Fruit fly (Drosophila melanogaster) whole organism, embryonic: Measurements from ENCODE around the gene Trim9.

Experiments used
- Bgb ChIP-seq: fragments of 200-800 bp; sonication (Bioruptor generic); IDR thresholded peaks from 2 replicates; pipeline ENCODE4 v1.3.6; 2022; ENCODE audit warnings: missing biosample characterization, missing genetic modification characterization; ENCODE audit not compliant: partially characterized antibody
- CG11398 ChIP-seq: fragments of 200-800 bp; sonication (Bioruptor generic); optimal IDR thresholded peaks from 2 replicates; lab custom pipeline; 2016; ENCODE audit warnings: missing biosample characterization, missing genetic modification characterization
- CG12769 ChIP-seq: fragments of 200-800 bp; sonication (Bioruptor generic); optimal IDR thresholded peaks from 2 replicates; lab custom pipeline; 2019; ENCODE audit warnings: missing biosample characterization, mild to moderate bottlenecking, missing genetic modification characterization, moderate library complexity
- CG14050 ChIP-seq: fragments of 200-800 bp; sonication (Bioruptor generic); IDR thresholded peaks from 3 replicates; pipeline ENCODE4 v1.3.6; 2022; ENCODE audit warnings: missing biosample characterization, missing genetic modification characterization
- CG14710 ChIP-seq: fragments of 200-800 bp; sonication (Bioruptor generic); optimal IDR thresholded peaks from 3 replicates; lab custom pipeline; 2019; ENCODE audit warnings: missing biosample characterization, mild to moderate bottlenecking, missing genetic modification characterization, moderate library complexity
- CG17186 ChIP-seq: fragments of 200-800 bp; sonication (Bioruptor generic); optimal IDR thresholded peaks from 3 replicates; lab custom pipeline; 2017; ENCODE audit warnings: missing biosample characterization, missing genetic modification reagents, missing genetic modification characterization
- CG17568 ChIP-seq: fragments of 200-800 bp; sonication (Bioruptor generic); optimal IDR thresholded peaks from 2 replicates; lab custom pipeline; 2018; ENCODE audit warnings: missing biosample characterization, mild to moderate bottlenecking, missing genetic modification characterization, moderate library complexity
- CG2199 ChIP-seq: fragments of 200-800 bp; sonication (Bioruptor generic); IDR thresholded peaks from 3 replicates; pipeline ENCODE4 v1.3.6; 2022; ENCODE audit warnings: missing biosample characterization, missing genetic modification characterization
- CG2202 ChIP-seq: fragments of 200-800 bp; sonication (Bioruptor generic); optimal IDR thresholded peaks from 2 replicates; lab custom pipeline; 2018; ENCODE audit warnings: missing biosample characterization, mild to moderate bottlenecking, missing genetic modification characterization
- CG30020 ChIP-seq: fragments of 200-800 bp; optimal IDR thresholded peaks from 2 replicates; lab custom pipeline; 2019; ENCODE audit warnings: missing biosample characterization, mild to moderate bottlenecking, missing genetic modification characterization, moderate library complexity
- CG30431 ChIP-seq: fragments of 200-800 bp; sonication (Bioruptor generic); optimal IDR thresholded peaks from 2 replicates; lab custom pipeline; 2017; ENCODE audit warnings: missing biosample characterization, missing genetic modification characterization
- CG34376 ChIP-seq: fragments of 200-800 bp; sonication (Bioruptor generic); optimal IDR thresholded peaks from 2 replicates; lab custom pipeline; 2018; ENCODE audit warnings: missing biosample characterization, mild to moderate bottlenecking, missing genetic modification characterization
- CG4854 ChIP-seq: fragments of 200-800 bp; sonication (Bioruptor generic); optimal IDR thresholded peaks from 2 replicates; lab custom pipeline; 2016; ENCODE audit warnings: missing biosample characterization, missing genetic modification characterization, inconsistent platforms
- CG6791 ChIP-seq: fragments of 200-800 bp; sonication (Bioruptor generic); IDR thresholded peaks from 3 replicates; pipeline ENCODE4 v1.3.6; 2022; ENCODE audit warnings: missing biosample characterization, missing genetic modification characterization; ENCODE audit not compliant: partially characterized antibody
- CG7839 ChIP-seq: fragments of 200-800 bp; sonication (Bioruptor generic); optimal IDR thresholded peaks from 3 replicates; lab custom pipeline; 2018; ENCODE audit warnings: missing biosample characterization, mild to moderate bottlenecking, missing genetic modification characterization, moderate library complexity
- CG8089 ChIP-seq: fragments of 200-800 bp; sonication (Bioruptor generic); optimal IDR thresholded peaks from 3 replicates; lab custom pipeline; 2016; ENCODE audit warnings: missing biosample characterization, missing genetic modification characterization
- Dfd ChIP-seq, 2 experiments: fragments of >200 bp; optimal IDR thresholded peaks; 2 replicates each; lab custom pipeline; 2017; ENCODE audit warnings: missing biosample characterization in 2 of 2, missing genetic modification characterization in 2 of 2
- Dip2 ChIP-seq: fragments of 200-800 bp; sonication (Bioruptor generic); IDR thresholded peaks from 2 replicates; pipeline ENCODE4 v1.3.6; 2022; ENCODE audit warnings: missing biosample characterization, missing genetic modification characterization
- Elba2 ChIP-seq: fragments of 200-800 bp; sonication (Bioruptor generic); optimal IDR thresholded peaks from 3 replicates; lab custom pipeline; 2016; ENCODE audit warnings: missing biosample characterization, missing genetic modification characterization
- GATAe ChIP-seq: fragments of 200-800 bp; sonication (Bioruptor generic); conservative IDR thresholded peaks from 2 replicates; pipeline ENCODE4 v1.3.6; 2022; ENCODE audit warnings: missing biosample characterization, missing genetic modification characterization
- HLH54F ChIP-seq: fragments of 200-800 bp; sonication (Bioruptor generic); optimal IDR thresholded peaks from 3 replicates; lab custom pipeline; 2016; ENCODE audit warnings: missing biosample characterization, missing genetic modification characterization
- Hmr ChIP-seq: fragments of 200-800 bp; sonication (Bioruptor generic); optimal IDR thresholded peaks from 3 replicates; lab custom pipeline; 2017; ENCODE audit warnings: mild to moderate bottlenecking, missing biosample characterization, missing genetic modification reagents, missing genetic modification characterization
- Med ChIP-seq: fragments of 200-800 bp; sonication (Bioruptor generic); peaks from one replicate; lab custom pipeline; 2016; ENCODE audit warnings: missing biosample characterization, missing genetic modification characterization, mild to moderate bottlenecking, inconsistent platforms, moderate library complexity
- NC2α ChIP-seq: fragments of 200-800 bp; sonication (Bioruptor generic); optimal IDR thresholded peaks from 2 replicates; lab custom pipeline; 2016; ENCODE audit warnings: missing biosample characterization, missing genetic modification characterization
- Oaz ChIP-seq: fragments of 200-800 bp; sonication (Bioruptor generic); IDR thresholded peaks from 2 replicates; pipeline ENCODE4 v1.3.6; 2022; ENCODE audit warnings: missing biosample characterization, missing genetic modification characterization
- Pdp1 ChIP-seq, 2 experiments: fragments of 200-800 bp; sonication (Bioruptor generic); optimal IDR thresholded peaks; 3 replicates each; lab custom pipeline; 2016; ENCODE audit warnings: missing biosample characterization in 2 of 2, missing genetic modification characterization in 2 of 2, mild to moderate bottlenecking in 1 of 2, moderate library complexity in 1 of 2
- Sry-β ChIP-seq: fragments of 200-800 bp; sonication (Bioruptor generic); optimal IDR thresholded peaks from 2 replicates; lab custom pipeline; 2018; ENCODE audit warnings: missing biosample characterization, mild to moderate bottlenecking, missing genetic modification characterization, moderate library complexity
- Tbp ChIP-seq: fragments of >200 bp; optimal IDR thresholded peaks from 2 replicates; lab custom pipeline; 2018; ENCODE audit warnings: missing biosample characterization, missing genetic modification characterization
- ab ChIP-seq: fragments of 200-800 bp; sonication (Bioruptor generic); optimal IDR thresholded peaks from 2 replicates; lab custom pipeline; 2016; ENCODE audit warnings: missing biosample characterization, missing genetic modification characterization
- ato ChIP-seq: fragments of 200-800 bp; sonication (Bioruptor generic); IDR thresholded peaks from 2 replicates; pipeline ENCODE4 v1.3.6; 2022; ENCODE audit warnings: missing biosample characterization, missing genetic modification characterization; ENCODE audit not compliant: partially characterized antibody
- bbx ChIP-seq: fragments of 200-800 bp; sonication (Bioruptor generic); IDR thresholded peaks from 2 replicates; pipeline ENCODE4 v1.3.6; 2022; ENCODE audit warnings: missing biosample characterization, missing genetic modification characterization; ENCODE audit not compliant: partially characterized antibody
- bsh ChIP-seq, 2 experiments: fragments of 200-800 bp; sonication (Bioruptor generic); optimal IDR thresholded peaks; 2 replicates each; lab custom pipeline; 2017 to 2018; ENCODE audit warnings: mild to moderate bottlenecking in 2 of 2, missing biosample characterization in 2 of 2, missing genetic modification characterization in 2 of 2, moderate library complexity in 1 of 2
- chinmo ChIP-seq: fragments of 200-800 bp; sonication (Bioruptor generic); IDR thresholded peaks from 4 replicates; pipeline ENCODE4 v1.3.6; 2022; ENCODE audit warnings: missing biosample characterization, missing genetic modification characterization; ENCODE audit not compliant: partially characterized antibody
- exex ChIP-seq: fragments of 200-800 bp; sonication (Bioruptor generic); optimal IDR thresholded peaks from 4 replicates; lab custom pipeline; 2018; ENCODE audit warnings: missing biosample characterization, mild to moderate bottlenecking, missing genetic modification characterization, moderate library complexity
- fu2 ChIP-seq: fragments of 200-800 bp; sonication (Bioruptor generic); optimal IDR thresholded peaks from 2 replicates; lab custom pipeline; 2016; ENCODE audit warnings: missing biosample characterization, missing genetic modification characterization
- gcm ChIP-seq: fragments of 200-800 bp; sonication (Bioruptor generic); optimal IDR thresholded peaks from 2 replicates; lab custom pipeline; 2019; ENCODE audit warnings: missing biosample characterization, mild to moderate bottlenecking, missing genetic modification characterization, moderate library complexity
- gsb-n ChIP-seq: fragments of 200-800 bp; sonication (Bioruptor generic); optimal IDR thresholded peaks from 3 replicates; lab custom pipeline; 2018; ENCODE audit warnings: missing biosample characterization, mild to moderate bottlenecking, missing genetic modification characterization
- h ChIP-seq: fragments of >200 bp; optimal IDR thresholded peaks from 2 replicates; lab custom pipeline; 2017
- insv ChIP-seq, 2 experiments: fragments of 200-800 bp; sonication (Bioruptor generic); optimal IDR thresholded peaks; 3 replicates each; lab custom pipeline; 2016 to 2018; ENCODE audit warnings: missing biosample characterization in 2 of 2, missing genetic modification characterization in 2 of 2
- lab ChIP-seq: fragments of 200-800 bp; sonication (Bioruptor generic); optimal IDR thresholded peaks from 3 replicates; lab custom pipeline; 2017; ENCODE audit warnings: missing biosample characterization, missing genetic modification characterization, mild to moderate bottlenecking, moderate library complexity, missing genetic modification reagents
- mirr ChIP-seq: fragments of 200-800 bp; sonication (Bioruptor generic); optimal IDR thresholded peaks from 3 replicates; lab custom pipeline; 2018; ENCODE audit warnings: missing biosample characterization, mild to moderate bottlenecking, missing genetic modification characterization
- phol ChIP-seq: fragments of 200-800 bp; sonication (Bioruptor generic); optimal IDR thresholded peaks from 3 replicates; lab custom pipeline; 2018; ENCODE audit warnings: missing biosample characterization, mild to moderate bottlenecking, missing genetic modification characterization, moderate library complexity
- pnt ChIP-seq: fragments of 200-800 bp; sonication (Bioruptor generic); optimal IDR thresholded peaks from 3 replicates; lab custom pipeline; 2016; ENCODE audit warnings: missing biosample characterization, missing genetic modification characterization
- salm ChIP-seq: fragments of 200-800 bp; sonication (Bioruptor generic); optimal IDR thresholded peaks from 2 replicates; lab custom pipeline; 2018; ENCODE audit warnings: missing biosample characterization, mild to moderate bottlenecking, missing genetic modification characterization
- sc ChIP-seq, 3 experiments: fragments of >200 bp in 2 of 3; fragments of 200-800 bp in 1 of 3; sonication (Bioruptor generic) in 1 of 3; optimal IDR thresholded peaks; 2 replicates in 2 of 3; 3 replicates in 1 of 3; lab custom pipeline; 2017; ENCODE audit warnings: mild to moderate bottlenecking in 1 of 3, missing biosample characterization in 1 of 3, missing genetic modification characterization in 1 of 3, missing genetic modification reagents in 1 of 3
- sd ChIP-seq: fragments of 200-800 bp; sonication (Bioruptor generic); optimal IDR thresholded peaks from 3 replicates; lab custom pipeline; 2018; ENCODE audit warnings: missing biosample characterization, mild to moderate bottlenecking, missing genetic modification characterization, moderate library complexity
- so ChIP-seq: fragments of 200-800 bp; sonication (Bioruptor generic); IDR thresholded peaks from 3 replicates; pipeline ENCODE4 v1.3.6; 2022; ENCODE audit warnings: missing biosample characterization, missing genetic modification characterization
- sqz ChIP-seq: fragments of 200-800 bp; sonication (Bioruptor generic); optimal IDR thresholded peaks from 3 replicates; lab custom pipeline; 2018; ENCODE audit warnings: missing biosample characterization, mild to moderate bottlenecking, missing genetic modification characterization
- stc ChIP-seq: fragments of 200-800 bp; sonication (Bioruptor generic); IDR thresholded peaks from 2 replicates; pipeline ENCODE4 v1.3.6; 2022; ENCODE audit warnings: missing biosample characterization, missing genetic modification characterization
- sug ChIP-seq: fragments of 200-800 bp; optimal IDR thresholded peaks from 2 replicates; lab custom pipeline; 2019; ENCODE audit warnings: missing biosample characterization, mild to moderate bottlenecking, missing genetic modification characterization, moderate library complexity

Trim9 gene

dm6 chr2L:10502244-10502643 lies 42.4 kb upstream of the Trim9 start:
- no peak for TF ChIP-seq Tbp (GFP tag; lab: Kevin White, UChicago)
- no peak for TF ChIP-seq CG11398 (GFP tag; lab: Kevin White, UChicago)
- no peak for TF ChIP-seq CG30020
- TF ChIP-seq lab (GFP tag; lab: Kevin White, UChicago) = peak; percentile 15
- TF ChIP-seq ab (GFP tag; lab: Kevin White, UChicago) = no peak
- no peak for TF ChIP-seq CG6791 (GFP tag; lab: Robert Waterston, UW)
- TF ChIP-seq stc = no peak
- no peak for TF ChIP-seq Elba2 (GFP tag; lab: Kevin White, UChicago)
- TF ChIP-seq gcm (GFP tag; lab: Kevin White, UChicago) = no peak
- no peak for TF ChIP-seq Bgb
- TF ChIP-seq NC2α (GFP tag; lab: Kevin White, UChicago) = no peak
- no peak for TF ChIP-seq gsb-n (tag; lab: Kevin White, UChicago)
- no peak for TF ChIP-seq phol (tag; lab: Kevin White, UChicago)
- TF ChIP-seq sqz (GFP tag; lab: Kevin White, UChicago) = no peak
- TF ChIP-seq fu2 (GFP tag; lab: Kevin White, UChicago) = no peak
- TF ChIP-seq CG12769 = no peak
- TF ChIP-seq pnt = no peak
- peak; percentile 72 for TF ChIP-seq sd (tag; lab: Kevin White, UChicago)
- no peak for TF ChIP-seq CG4854 (GFP tag; lab: Kevin White, UChicago)
- TF ChIP-seq CG2199 (GFP tag; lab: Robert Waterston, UW) = no peak
- peak in 1 of 2 experiments; percentile 94 for TF ChIP-seq Pdp1 (GFP tag; optimal IDR thresholded peaks at IDR 0.05; lab: Kevin White, UChicago)
- no peak for TF ChIP-seq CG17186
- TF ChIP-seq CG14710 (tag; lab: Kevin White, UChicago) = no peak
- TF ChIP-seq Sry-β (GFP tag; lab: Kevin White, UChicago) = no peak
- no peak for TF ChIP-seq salm
- TF ChIP-seq Oaz (GFP tag; lab: Robert Waterston, UW) = no peak
- peak; percentile 58 for TF ChIP-seq Med
- 0 out of 4 replicates have a peak, but pooled peaks have one; percentile 78 for TF ChIP-seq chinmo (GFP tag; lab: Robert Waterston, UW)
- TF ChIP-seq sug = peak; percentile 11
- TF ChIP-seq CG30431 = no peak
- TF ChIP-seq insv (GFP tag; optimal IDR thresholded peaks at IDR 0.05; lab: Kevin White, UChicago) = no peak
- TF ChIP-seq Hmr (GFP tag; lab: Kevin White, UChicago) = no peak
- no peak for TF ChIP-seq h (lab: Kevin White, UChicago)
- TF ChIP-seq CG14050 = no peak
- TF ChIP-seq ato (GFP tag; lab: Robert Waterston, UW) = no peak
- TF ChIP-seq sc (optimal IDR thresholded peaks at IDR 0.05; lab: Kevin White, UChicago) = no peak
- TF ChIP-seq sc (GFP tag; optimal IDR thresholded peaks at IDR 0.05; lab: Kevin White, UChicago) = no peak
- TF ChIP-seq GATAe = peak; percentile 46; the same call in 1 of the 2 replicates
- peak; percentile 60 for TF ChIP-seq exex
- no peak for TF ChIP-seq bbx
- no peak for TF ChIP-seq CG7839
- TF ChIP-seq CG8089 (GFP tag; lab: Kevin White, UChicago) = no peak
- TF ChIP-seq Dfd (GFP tag; optimal IDR thresholded peaks at IDR 0.05; lab: Kevin White, UChicago) = no peak
- TF ChIP-seq HLH54F (GFP tag; lab: Kevin White, UChicago) = no peak
- peak; percentile 24 for TF ChIP-seq mirr (GFP tag; lab: Kevin White, UChicago)
- TF ChIP-seq CG17568 (GFP tag; lab: Kevin White, UChicago) = peak; percentile 1
- TF ChIP-seq CG2202 (tag; lab: Kevin White, UChicago) = no peak
- TF ChIP-seq so (GFP tag; lab: Robert Waterston, UW) = peak; percentile 16; the same call in 1 of the 3 replicates
- TF ChIP-seq bsh (GFP tag; optimal IDR thresholded peaks at IDR 0.05; lab: Kevin White, UChicago) = no peak
- peak; percentile 12 for TF ChIP-seq CG34376 (GFP tag; lab: Kevin White, UChicago)
- TF ChIP-seq Dip2 (GFP tag; lab: Robert Waterston, UW) = no peak
